Worm (Caenorhabditis elegans): ENCODE results near the gene F25B3.4.

The F25B3.4 gene

ce11 chrV:9568707-9569106, at the start of gene F25B3.4:
F25B3.4 (minus strand) TSS chrV:9568807.
- TF ChIP-seq mcd-1 (GFP tag; IDR thresholded peaks at IDR 0.05) (no peak), D2030.7 (GFP tag; IDR thresholded peaks at IDR 0.05) (no peak), C06A6.2 (GFP tag; conservative IDR thresholded peaks at IDR 0.05) (no peak), snpc-4 (GFP tag; optimal IDR thresholded peaks at IDR 0.05) (no peak), snpc-4 (tag; optimal IDR thresholded peaks at IDR 0.05) (no peak), lsy-27 (tag; optimal IDR thresholded peaks at IDR 0.05; ENCODE audit: borderline replicate concordance, insufficient read depth) (no peak), Y56A3A.18 (GFP tag; IDR thresholded peaks at IDR 0.05) (no peak), rec-8 (tag; optimal IDR thresholded peaks at IDR 0.05) (no peak), lsl-1 (GFP tag; optimal IDR thresholded peaks at IDR 0.05) (no peak), sea-2 (GFP tag; IDR thresholded peaks at IDR 0.05) (no peak), hmg-1.2 (GFP tag; IDR thresholded peaks at IDR 0.05) (no peak), snpc-1.1 (tag; optimal IDR thresholded peaks at IDR 0.05; ENCODE audit: insufficient read depth) (no peak), nhr-27 (tag; optimal IDR thresholded peaks at IDR 0.05) (no peak)

- TF ChIP-seq C17E4.6 (GFP tag; IDR thresholded peaks at IDR 0.05) (no peak), snpc-3.4 (tag; optimal IDR thresholded peaks at IDR 0.05) (no peak), F33H1.4 (GFP tag; IDR thresholded peaks at IDR 0.05) (no peak), F52B5.7 (tag; optimal IDR thresholded peaks at IDR 0.05) (no peak), efl-1 (GFP tag; optimal IDR thresholded peaks at IDR 0.05) (no peak), T07F8.4 (tag; optimal IDR thresholded peaks at IDR 0.05) (no peak), ama-1 (optimal IDR thresholded peaks at IDR 0.05) (no peak), ama-1 (GFP tag; optimal IDR thresholded peaks at IDR 0.05) (no peak), let-607 (tag; optimal IDR thresholded peaks at IDR 0.05) (no peak), madf-8 (GFP tag; conservative IDR thresholded peaks at IDR 0.05) (no peak), Y53F4B.3 (GFP tag; IDR thresholded peaks at IDR 0.05) (no peak), sdz-38 (tag; optimal IDR thresholded peaks at IDR 0.05) (no peak), ztf-22 (GFP tag; optimal IDR thresholded peaks at IDR 0.05) (no peak), F37B4.10 (GFP tag; IDR thresholded peaks at IDR 0.05) (no peak), madf-10 (tag; optimal IDR thresholded peaks at IDR 0.05) (no peak), madf-6 (GFP tag; IDR thresholded peaks at IDR 0.05) (no peak), madf-3 (GFP tag; IDR thresholded peaks at IDR 0.05) (no peak), F23B12.7 (tag; optimal IDR thresholded peaks at IDR 0.05; ENCODE audit: insufficient read depth) (no peak)
These were observed 48.1 kb upstream of the F25B3.4 start for ce11 chrV:9616687-9617086.

- TF ChIP-seq egrh-3 (GFP tag; IDR thresholded peaks at IDR 0.05) (0 out of 2 replicates have a peak, but pooled peaks have one; percentile 26), zfh-2 (GFP tag; conservative IDR thresholded peaks at IDR 0.05) (peak; percentile 61), madf-6 (GFP tag; IDR thresholded peaks at IDR 0.05) (no peak), chd-7 (tag; optimal IDR thresholded peaks at IDR 0.05) (no peak), tbx-9 (tag; optimal IDR thresholded peaks at IDR 0.05; ENCODE audit: borderline replicate concordance) (no peak), ekl-4 (GFP tag; IDR thresholded peaks at IDR 0.05) (no peak), Y53F4B.3 (GFP tag; IDR thresholded peaks at IDR 0.05) (no peak), tlf-1 (GFP tag; optimal IDR thresholded peaks at IDR 0.05) (no peak), F37B4.10 (GFP tag; IDR thresholded peaks at IDR 0.05) (no peak), egl-18 (GFP tag; IDR thresholded peaks at IDR 0.05) (no peak), gei-17 (GFP tag; optimal IDR thresholded peaks at IDR 0.05) (no peak), madf-10 (tag; optimal IDR thresholded peaks at IDR 0.05) (no peak), nhr-90 (tag; optimal IDR thresholded peaks at IDR 0.05) (no peak), madf-3 (GFP tag; IDR thresholded peaks at IDR 0.05) (no peak)
These were observed 47.5 kb upstream of the F25B3.4 start for ce11 chrV:9616130-9616529.

Measured in whole organism, young adult.